Fruit fly (Drosophila melanogaster): Measurements from ENCODE around the gene CG3817.
A peak's percentile ranks its signal among the peaks of the same experiment; 100 is the strongest.

Gene CG3817

DNA sequence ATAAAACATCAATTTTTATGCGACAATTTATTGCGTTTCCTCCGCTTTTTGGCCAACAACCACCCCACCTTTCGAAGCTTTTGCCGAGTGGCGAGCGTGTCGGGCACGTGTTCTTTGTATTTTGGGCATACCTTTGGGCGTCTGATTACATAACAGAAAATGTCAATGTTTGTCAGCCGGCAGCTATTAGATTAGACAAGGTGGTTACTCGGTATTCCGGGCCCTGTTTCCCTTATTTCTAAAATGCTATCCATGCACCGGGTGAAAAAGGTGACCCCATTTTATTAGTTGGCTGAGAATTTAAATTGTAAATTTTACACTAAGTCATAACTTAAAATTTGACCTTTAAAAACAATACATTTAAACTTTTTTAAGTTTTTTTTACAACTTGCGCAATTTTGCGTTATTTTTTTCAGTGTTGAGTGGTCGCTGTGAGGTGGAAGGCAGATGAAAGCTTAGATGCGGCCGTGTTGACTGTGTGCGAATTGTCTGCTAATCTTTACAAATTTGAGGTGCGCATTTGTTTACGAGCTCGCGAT is 14.0 kb downstream of the CG3817 start (continued):
- no peak for TF ChIP-seq kay (GFP tag; optimal IDR thresholded peaks at IDR 0.05)
- TF ChIP-seq kah (GFP tag; optimal IDR thresholded peaks at IDR 0.05), result no peak
- peak; percentile 55 for TF ChIP-seq CG11504 (tag; optimal IDR thresholded peaks at IDR 0.05)
- TF ChIP-seq Atf6 (GFP tag; IDR thresholded peaks at IDR 0.05), result no peak
- TF ChIP-seq scrt (GFP tag; optimal IDR thresholded peaks at IDR 0.05), result peak; percentile 28
- TF ChIP-seq chif (GFP tag; optimal IDR thresholded peaks at IDR 0.05), result peak in 1 of 2 experiments; percentile 4
- no peak for TF ChIP-seq Hr78 (GFP tag; optimal IDR thresholded peaks at IDR 0.05)
- TF ChIP-seq CG32532 (GFP tag; IDR thresholded peaks at IDR 0.05), result peak; percentile 39; the same call in 1 of the 2 replicates
- no peak for TF ChIP-seq hkb (optimal IDR thresholded peaks at IDR 0.05)
- TF ChIP-seq hkb (GFP tag; IDR thresholded peaks at IDR 0.05), result no peak
- no peak for TF ChIP-seq grau (tag; optimal IDR thresholded peaks at IDR 0.05)
- 0 out of 2 replicates have a peak, but pooled peaks have one; percentile 30 for TF ChIP-seq Ada2b (GFP tag; IDR thresholded peaks at IDR 0.05)
- TF ChIP-seq Hey (tag; optimal IDR thresholded peaks at IDR 0.05), result peak; percentile 27
- TF ChIP-seq CG1233 (GFP tag; optimal IDR thresholded peaks at IDR 0.05), result no peak
- TF ChIP-seq Six4 (GFP tag; optimal IDR thresholded peaks at IDR 0.05), result no peak
- TF ChIP-seq Blimp-1 (GFP tag; optimal IDR thresholded peaks at IDR 0.05), result peak; percentile 22
- TF ChIP-seq Sox100B (GFP tag; optimal IDR thresholded peaks at IDR 0.05), result peak; percentile 11
- peak; percentile 31 for TF ChIP-seq CG3281 (GFP tag; optimal IDR thresholded peaks at IDR 0.05)
- 0 out of 3 replicates have a peak, but pooled peaks have one; percentile 28 for TF ChIP-seq row (GFP tag; IDR thresholded peaks at IDR 0.05)
- TF ChIP-seq CG9932 (GFP tag; IDR thresholded peaks at IDR 0.05), result 0 out of 2 replicates have a peak, but pooled peaks have one; percentile 15
- TF ChIP-seq CG9727 (GFP tag; optimal IDR thresholded peaks at IDR 0.05), result peak; percentile 9
- TF ChIP-seq CG13424 (tag; optimal IDR thresholded peaks at IDR 0.05), result no peak
- peak; percentile 35 for TF ChIP-seq CG2120 (GFP tag; optimal IDR thresholded peaks at IDR 0.05)
- TF ChIP-seq Pdp1 (GFP tag; optimal IDR thresholded peaks at IDR 0.05), result peak in 1 of 2 experiments; percentile 73

DNA sequence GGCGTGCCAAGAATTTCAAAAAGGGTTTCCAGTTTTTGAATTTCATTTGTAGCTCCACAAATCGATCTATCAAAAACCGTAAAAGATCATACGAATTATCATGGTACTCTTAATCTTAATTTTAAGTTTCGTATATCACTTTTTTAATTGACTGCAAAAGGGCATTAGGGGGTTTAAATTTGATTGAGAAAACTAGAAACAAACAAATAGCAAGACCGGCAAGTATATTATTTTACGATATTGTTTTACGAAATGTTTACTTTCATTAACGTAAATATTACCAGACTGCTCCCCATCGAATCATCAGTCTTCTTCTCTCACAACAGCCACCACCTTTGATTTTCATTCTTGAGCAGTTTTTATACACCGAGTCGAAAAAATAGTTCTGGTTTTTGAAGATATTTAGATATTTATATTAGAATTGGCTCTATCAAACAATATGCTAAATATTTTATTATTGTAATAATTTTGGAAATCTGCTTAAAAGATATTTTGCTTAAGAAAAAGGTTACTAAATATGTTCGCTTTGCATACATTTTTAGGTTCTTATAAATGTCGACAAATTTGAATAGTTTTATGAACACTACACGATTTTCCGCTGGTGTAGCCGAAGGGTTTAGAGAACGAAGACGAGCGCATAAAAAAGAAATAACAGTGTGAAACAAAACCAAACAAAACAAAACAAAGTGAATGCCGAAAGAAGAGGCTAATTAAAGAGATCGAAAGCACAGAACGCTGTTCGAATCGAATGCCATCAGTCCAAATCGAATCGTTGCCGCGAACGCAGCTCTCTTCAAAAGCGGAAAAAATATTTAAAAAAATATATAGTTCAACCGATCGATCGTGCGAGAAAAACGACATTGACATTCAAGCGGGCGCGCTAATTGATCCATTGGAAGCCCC is 19.6 kb downstream of the CG3817 start, which contains the start of gene Sdr:
Sdr (plus strand) TSS at position 702 of the 903 bp plus-strand sequence.
- TF ChIP-seq CG1024 (GFP tag; IDR thresholded peaks at IDR 0.05) (no peak), CG18599 (GFP tag; optimal IDR thresholded peaks at IDR 0.05) (peak; percentile 20), CG6689 (GFP tag; IDR thresholded peaks at IDR 0.05) (0 out of 2 replicates have a peak, but pooled peaks have one; percentile 23), gsb (GFP tag; IDR thresholded peaks at IDR 0.05) (no peak), CG7839 (tag; optimal IDR thresholded peaks at IDR 0.05) (peak; percentile 56), CG9817 (tag; optimal IDR thresholded peaks at IDR 0.05) (peak; percentile 18), Fer3 (tag; optimal IDR thresholded peaks at IDR 0.05) (peak; percentile 11), Fer2 (tag; optimal IDR thresholded peaks at IDR 0.05) (peak; percentile 8), CG2120 (GFP tag; optimal IDR thresholded peaks at IDR 0.05) (peak; percentile 17), fd3F (GFP tag; optimal IDR thresholded peaks at IDR 0.05) (peak; percentile 3), Oli (tag; optimal IDR thresholded peaks at IDR 0.05) (peak; percentile 0), tio (GFP tag; optimal IDR thresholded peaks at IDR 0.05) (peak; percentile 9), shn (GFP tag; optimal IDR thresholded peaks at IDR 0.05) (no peak), gem (tag; optimal IDR thresholded peaks at IDR 0.05) (peak; percentile 60), Lim3 (GFP tag; IDR thresholded peaks at IDR 0.05) (no peak), sima (GFP tag; optimal IDR thresholded peaks at IDR 0.05) (no peak), dmrt99B (tag; optimal IDR thresholded peaks at IDR 0.05) (peak; percentile 56), lbe (GFP tag; optimal IDR thresholded peaks at IDR 0.05) (peak; percentile 7), CG15269 (tag; optimal IDR thresholded peaks at IDR 0.05) (peak; percentile 32), Ets65A (GFP tag) (peak; percentile 18), dysf (GFP tag; IDR thresholded peaks at IDR 0.05) (peak; percentile 52; the same call in 1 of the 3 replicates), Sox100B (GFP tag; optimal IDR thresholded peaks at IDR 0.05) (peak; percentile 3), CG10543 (GFP tag; optimal IDR thresholded peaks at IDR 0.05) (peak; percentile 40), Hr51 (GFP tag; optimal IDR thresholded peaks at IDR 0.05) (peak in 1 of 2 experiments; percentile 27)
